Worm (Caenorhabditis elegans) whole organism, L4/young adult: ENCODE measurements around the gene irld-45.

Experiments
- W03F9.2 ChIP-seq: fragments of 150-350 bp; optimal IDR thresholded peaks from 2 replicates; lab custom pipeline; 2014; ENCODE audit warnings: missing biosample characterization, missing genetic modification characterization
- dao-5 ChIP-seq: sonication (generic microtip); optimal IDR thresholded peaks from 2 replicates; lab custom pipeline; 2016; ENCODE audit warnings: missing genotype, missing genetic modification characterization, moderate library complexity, missing compliant biosample characterization
- him-1 ChIP-seq: sonication (generic microtip); optimal IDR thresholded peaks from 2 replicates; lab custom pipeline; 2016; ENCODE audit warnings: missing genotype, missing genetic modification reagents, missing genetic modification characterization, missing compliant biosample characterization

DNA sequence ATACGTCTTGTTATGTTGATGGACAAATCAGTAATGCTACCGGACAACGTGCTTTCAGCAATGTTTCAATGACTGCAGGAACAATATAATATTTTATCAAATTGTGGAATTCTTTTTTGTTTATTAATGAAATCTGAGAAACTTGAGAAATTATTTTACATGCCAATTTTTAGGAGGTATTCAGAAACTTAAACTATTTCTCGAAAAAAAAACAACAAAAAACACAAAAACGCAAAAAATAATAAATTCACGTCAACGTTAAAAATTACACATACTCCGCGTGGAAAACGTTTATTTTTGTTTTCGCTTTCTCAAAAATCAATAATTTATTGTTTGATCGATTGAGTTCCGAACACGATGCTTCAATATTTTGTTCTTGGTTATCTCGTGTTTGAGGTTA lies 5.9 kb upstream of the irld-45 start, which contains the start of gene Y46H3D.1:
- TF ChIP-seq dao-5 (tag; lab: Kevin White, UChicago): no peak
- no peak for TF ChIP-seq him-1 (tag; lab: Kevin White, UChicago)
- TF ChIP-seq W03F9.2 (tag; lab: Kevin White, UChicago): no peak
